Fruit fly (Drosophila melanogaster) whole organism, embryonic: ENCODE results near the gene CG11898.

Experiments
- Ada2b ChIP-seq: fragments of 200-800 bp; sonication (Bioruptor generic); IDR thresholded peaks from 2 replicates; pipeline ENCODE4 v1.3.6; 2022; ENCODE audit warnings: missing biosample characterization, missing genetic modification characterization
- BEAF-32 ChIP-seq: fragments of 200-800 bp; sonication (Bioruptor generic); optimal IDR thresholded peaks from 3 replicates; lab custom pipeline; 2017; ENCODE audit warnings: missing biosample characterization, missing genetic modification characterization, mild to moderate bottlenecking, moderate library complexity, missing genetic modification reagents
- Bdp1 ChIP-seq: fragments of 200-800 bp; sonication (Bioruptor generic); optimal IDR thresholded peaks from 3 replicates; lab custom pipeline; 2016; ENCODE audit warnings: missing biosample characterization, missing genetic modification characterization
- CG10979 ChIP-seq: fragments of 200-800 bp; sonication (Bioruptor generic); optimal IDR thresholded peaks from 2 replicates; lab custom pipeline; 2018; ENCODE audit warnings: missing biosample characterization, mild to moderate bottlenecking, missing genetic modification characterization, moderate library complexity
- CG12236 ChIP-seq: fragments of 200-800 bp; sonication (Bioruptor generic); optimal IDR thresholded peaks from 2 replicates; lab custom pipeline; 2016; ENCODE audit warnings: missing biosample characterization, missing genetic modification characterization
- CG12769 ChIP-seq: fragments of 200-800 bp; sonication (Bioruptor generic); optimal IDR thresholded peaks from 2 replicates; lab custom pipeline; 2019; ENCODE audit warnings: missing biosample characterization, mild to moderate bottlenecking, missing genetic modification characterization, moderate library complexity
- CG13287 ChIP-seq: fragments of 200-800 bp; sonication (Bioruptor generic); IDR thresholded peaks from 2 replicates; pipeline ENCODE4 v1.3.6; 2022; ENCODE audit warnings: missing biosample characterization, missing genetic modification characterization; ENCODE audit not compliant: partially characterized antibody
- CG14667 ChIP-seq: fragments of 200-800 bp; sonication (Bioruptor generic); IDR thresholded peaks from 2 replicates; pipeline ENCODE4 v1.3.6; 2022; ENCODE audit warnings: missing biosample characterization, missing genetic modification characterization
- CG1602 ChIP-seq: fragments of 200-800 bp; sonication (Bioruptor generic); optimal IDR thresholded peaks from 3 replicates; lab custom pipeline; 2016; ENCODE audit warnings: missing biosample characterization, missing genetic modification characterization
- CG16813 ChIP-seq: fragments of 200-800 bp; sonication (Bioruptor generic); IDR thresholded peaks from 3 replicates; pipeline ENCODE4 v1.3.6; 2022; ENCODE audit warnings: missing biosample characterization, missing genetic modification characterization; ENCODE audit not compliant: partially characterized antibody
- CG17612 ChIP-seq: fragments of 200-800 bp; sonication (Bioruptor generic); IDR thresholded peaks from 2 replicates; pipeline ENCODE4 v1.3.6; 2022; ENCODE audit warnings: missing biosample characterization, missing genetic modification characterization
- CG31365 ChIP-seq: fragments of 200-800 bp; sonication (Bioruptor generic); optimal IDR thresholded peaks from 2 replicates; lab custom pipeline; 2018; ENCODE audit warnings: missing biosample characterization, mild to moderate bottlenecking, missing genetic modification characterization
- CG32772 ChIP-seq: fragments of 200-800 bp; sonication (Bioruptor generic); IDR thresholded peaks from 2 replicates; pipeline ENCODE4 v1.3.6; 2022; ENCODE audit warnings: missing biosample characterization, missing genetic modification characterization
- CG33557 ChIP-seq: fragments of 200-800 bp; sonication (Bioruptor generic); optimal IDR thresholded peaks from 2 replicates; lab custom pipeline; 2019; ENCODE audit warnings: missing biosample characterization, mild to moderate bottlenecking, missing genetic modification characterization, moderate library complexity
- CG34376 ChIP-seq: fragments of 200-800 bp; sonication (Bioruptor generic); optimal IDR thresholded peaks from 2 replicates; lab custom pipeline; 2018; ENCODE audit warnings: missing biosample characterization, mild to moderate bottlenecking, missing genetic modification characterization
- CG3995 ChIP-seq: fragments of 200-800 bp; sonication (Bioruptor generic); optimal IDR thresholded peaks from 3 replicates; lab custom pipeline; 2016; ENCODE audit warnings: missing biosample characterization, missing genetic modification characterization
- CG7928 ChIP-seq: fragments of 200-800 bp; sonication (Bioruptor generic); optimal IDR thresholded peaks from 2 replicates; lab custom pipeline; 2017; ENCODE audit warnings: missing biosample characterization, mild to moderate bottlenecking, missing genetic modification characterization
- CoRest ChIP-seq: fragments of 200-800 bp; sonication (Bioruptor generic); optimal IDR thresholded peaks from 3 replicates; lab custom pipeline; 2018; ENCODE audit warnings: missing biosample characterization, mild to moderate bottlenecking, missing genetic modification characterization, moderate library complexity
- Dek ChIP-seq: fragments of 200-800 bp; sonication (Bioruptor generic); optimal IDR thresholded peaks from 3 replicates; lab custom pipeline; 2019; ENCODE audit warnings: missing biosample characterization, mild to moderate bottlenecking, missing genetic modification characterization, moderate library complexity
- Elba2 ChIP-seq: fragments of 200-800 bp; sonication (Bioruptor generic); optimal IDR thresholded peaks from 3 replicates; lab custom pipeline; 2016; ENCODE audit warnings: missing biosample characterization, missing genetic modification characterization
- GATAe ChIP-seq: fragments of 200-800 bp; sonication (Bioruptor generic); conservative IDR thresholded peaks from 2 replicates; pipeline ENCODE4 v1.3.6; 2022; ENCODE audit warnings: missing biosample characterization, missing genetic modification characterization
- HLHmδ ChIP-seq: fragments of 200-800 bp; sonication (Bioruptor generic); optimal IDR thresholded peaks from 2 replicates; lab custom pipeline; 2018; ENCODE audit warnings: missing biosample characterization, mild to moderate bottlenecking, missing genetic modification characterization, moderate library complexity
- Hr39 ChIP-seq: fragments of >200 bp; optimal IDR thresholded peaks from 2 replicates; lab custom pipeline; 2017
- Kr ChIP-seq: fragments of 200-800 bp; sonication (Bioruptor generic); optimal IDR thresholded peaks from 2 replicates; lab custom pipeline; 2017; ENCODE audit warnings: missing biosample characterization, mild to moderate bottlenecking, missing genetic modification characterization
- Neu2 ChIP-seq: fragments of 200-800 bp; sonication (Bioruptor generic); optimal IDR thresholded peaks from 3 replicates; lab custom pipeline; 2016; ENCODE audit warnings: missing biosample characterization, missing genetic modification characterization, borderline replicate concordance
- Oli ChIP-seq: fragments of 200-800 bp; sonication (Bioruptor generic); optimal IDR thresholded peaks from 2 replicates; lab custom pipeline; 2018; ENCODE audit warnings: missing biosample characterization, mild to moderate bottlenecking, missing genetic modification characterization, moderate library complexity
- PHDP ChIP-seq: fragments of 200-800 bp; sonication (Bioruptor generic); optimal IDR thresholded peaks from 3 replicates; lab custom pipeline; 2018; ENCODE audit warnings: missing biosample characterization, mild to moderate bottlenecking, missing genetic modification characterization, moderate library complexity
- Poxn ChIP-seq: fragments of 200-800 bp; sonication (Bioruptor generic); IDR thresholded peaks from 2 replicates; pipeline ENCODE4 v1.3.6; 2022; ENCODE audit warnings: missing biosample characterization, missing genetic modification characterization
- Sox100B ChIP-seq: fragments of 200-800 bp; sonication (Bioruptor generic); optimal IDR thresholded peaks from 3 replicates; lab custom pipeline; 2018; ENCODE audit warnings: missing biosample characterization, mild to moderate bottlenecking, missing genetic modification characterization
- Ssrp ChIP-seq: fragments of 200-800 bp; sonication (Bioruptor generic); optimal IDR thresholded peaks from 2 replicates; lab custom pipeline; 2018; ENCODE audit warnings: missing biosample characterization, mild to moderate bottlenecking, missing genetic modification characterization, moderate library complexity
- Usf ChIP-seq: fragments of 200-800 bp; sonication (Bioruptor generic); optimal IDR thresholded peaks from 2 replicates; lab custom pipeline; 2017; ENCODE audit warnings: missing genotype, missing biosample characterization, missing genetic modification characterization
- bsh ChIP-seq, 2 experiments: fragments of 200-800 bp; sonication (Bioruptor generic); optimal IDR thresholded peaks; 2 replicates each; lab custom pipeline; 2017 to 2018; ENCODE audit warnings: mild to moderate bottlenecking in 2 of 2, missing biosample characterization in 2 of 2, missing genetic modification characterization in 2 of 2, moderate library complexity in 1 of 2
- dati ChIP-seq: fragments of 200-800 bp; sonication (Bioruptor generic); IDR thresholded peaks from 2 replicates; pipeline ENCODE4 v1.3.6; 2022; ENCODE audit warnings: missing biosample characterization, missing genetic modification characterization
- dimm ChIP-seq: fragments of 200-800 bp; sonication (Bioruptor generic); IDR thresholded peaks from 2 replicates; pipeline ENCODE4 v1.3.6; 2022; ENCODE audit warnings: missing biosample characterization, missing genetic modification characterization
- esg ChIP-seq: fragments of 200-800 bp; sonication (Bioruptor generic); conservative IDR thresholded peaks from 2 replicates; pipeline ENCODE4 v1.3.6; 2022; ENCODE audit warnings: missing biosample characterization, missing genetic modification characterization
- fd3F ChIP-seq: fragments of 200-800 bp; sonication (Bioruptor generic); optimal IDR thresholded peaks from 2 replicates; lab custom pipeline; 2018; ENCODE audit warnings: missing biosample characterization, mild to moderate bottlenecking, missing genetic modification characterization, moderate library complexity
- gce ChIP-seq: fragments of 200-800 bp; sonication (Bioruptor generic); IDR thresholded peaks from 3 replicates; pipeline ENCODE4 v1.3.6; 2022; ENCODE audit warnings: missing biosample characterization, missing genetic modification characterization
- ham ChIP-seq: fragments of 200-800 bp; sonication (Bioruptor generic); IDR thresholded peaks from 2 replicates; pipeline ENCODE4 v1.3.6; 2022; ENCODE audit warnings: missing biosample characterization, missing genetic modification characterization
- inv ChIP-seq: fragments of 200-800 bp; sonication (Bioruptor generic); IDR thresholded peaks from 2 replicates; pipeline ENCODE4 v1.3.6; 2022; ENCODE audit warnings: missing biosample characterization, missing genetic modification characterization; ENCODE audit not compliant: partially characterized antibody
- kni ChIP-seq: fragments of 200-800 bp; sonication (Bioruptor generic); optimal IDR thresholded peaks from 3 replicates; lab custom pipeline; 2017; ENCODE audit warnings: mild to moderate bottlenecking, missing biosample characterization, missing genetic modification reagents, missing genetic modification characterization
- lola ChIP-seq, 3 experiments: fragments of >200 bp in 2 of 3; fragments of 200-800 bp in 1 of 3; sonication (Bioruptor generic) in 1 of 3; optimal IDR thresholded peaks; 2 replicates each; lab custom pipeline; 2017 to 2019; ENCODE audit warnings: missing biosample characterization in 3 of 3, missing genetic modification characterization in 3 of 3, mild to moderate bottlenecking in 1 of 3, moderate library complexity in 1 of 3
- ranshi ChIP-seq: fragments of 200-800 bp; sonication (Bioruptor generic); IDR thresholded peaks from 2 replicates; pipeline ENCODE4 v1.3.6; 2022; ENCODE audit warnings: missing biosample characterization, missing genetic modification characterization
- sob ChIP-seq: fragments of 200-800 bp; sonication (Bioruptor generic); IDR thresholded peaks from 2 replicates; pipeline ENCODE4 v1.3.6; 2022; ENCODE audit warnings: missing biosample characterization, missing genetic modification characterization
- sr ChIP-seq: fragments of 200-800 bp; sonication (Bioruptor generic); IDR thresholded peaks from 3 replicates; pipeline ENCODE4 v1.3.6; 2022; ENCODE audit warnings: missing biosample characterization, missing genetic modification characterization
- vvl ChIP-seq: fragments of 200-800 bp; sonication (Bioruptor generic); IDR thresholded peaks from 2 replicates; pipeline ENCODE4 v1.3.6; 2022; ENCODE audit warnings: missing biosample characterization, missing genetic modification characterization
- z ChIP-seq: fragments of 200-800 bp; sonication (Bioruptor generic); IDR thresholded peaks from 3 replicates; pipeline ENCODE4 v1.3.6; 2022; ENCODE audit warnings: missing biosample characterization, missing genetic modification characterization
- zfh2 ChIP-seq: fragments of 200-800 bp; sonication (Bioruptor generic); optimal IDR thresholded peaks from 2 replicates; lab custom pipeline; 2016; ENCODE audit warnings: missing biosample characterization, missing genetic modification characterization

The CG11898 gene

dm6 chr3R:29210542-29211393, 45.3 kb downstream of the CG11898 start (continued):
- TF ChIP-seq Kr = no peak
- TF ChIP-seq CG31365 (tag; lab: Kevin White, UChicago) = no peak
- no peak for TF ChIP-seq sob (GFP tag; lab: Robert Waterston, UW)
- TF ChIP-seq CG12236 (GFP tag; lab: Kevin White, UChicago) = no peak
- no peak for TF ChIP-seq CG13287
- peak; percentile 93 for TF ChIP-seq CG12769 (tag; lab: Kevin White, UChicago)
- no peak for TF ChIP-seq BEAF-32
- TF ChIP-seq CG7928 (GFP tag; lab: Kevin White, UChicago) = no peak
- TF ChIP-seq CG33557 (GFP tag; lab: Kevin White, UChicago) = peak; percentile 7
- TF ChIP-seq Bdp1 (GFP tag; lab: Kevin White, UChicago) = no peak
- no peak for TF ChIP-seq gce (GFP tag; lab: Robert Waterston, UW)
- no peak for TF ChIP-seq CG16813 (GFP tag; lab: Robert Waterston, UW)
- no peak for TF ChIP-seq fd3F (GFP tag; lab: Kevin White, UChicago)
- TF ChIP-seq Ssrp (tag; lab: Kevin White, UChicago) = peak; percentile 10
- no peak for TF ChIP-seq CG14667
- TF ChIP-seq kni (GFP tag; lab: Kevin White, UChicago) = peak; percentile 95
- peak in 1 of 3 experiments; percentile 70 for TF ChIP-seq lola (GFP tag; optimal IDR thresholded peaks at IDR 0.05; lab: Kevin White, UChicago)
- TF ChIP-seq ham (GFP tag; lab: Robert Waterston, UW) = no peak
- no peak for TF ChIP-seq Dek (tag; lab: Kevin White, UChicago)
- no peak for TF ChIP-seq CG1602 (GFP tag; lab: Kevin White, UChicago)
- TF ChIP-seq esg = no peak
- TF ChIP-seq Poxn (GFP tag; lab: Robert Waterston, UW) = no peak
- no peak for TF ChIP-seq CG34376 (GFP tag; lab: Kevin White, UChicago)
- peak; percentile 11 for TF ChIP-seq zfh2 (GFP tag; lab: Kevin White, UChicago)
- no peak for TF ChIP-seq Neu2 (GFP tag; lab: Kevin White, UChicago)
- TF ChIP-seq CG10979 (tag; lab: Kevin White, UChicago) = peak; percentile 37
- TF ChIP-seq CG32772 (GFP tag; lab: Robert Waterston, UW) = peak; percentile 60
- peak; percentile 12 for TF ChIP-seq PHDP (tag; lab: Kevin White, UChicago)
- no peak for TF ChIP-seq sr (GFP tag; lab: Robert Waterston, UW)
- TF ChIP-seq CG3995 (GFP tag; lab: Kevin White, UChicago) = no peak
- no peak for TF ChIP-seq GATAe
- no peak for TF ChIP-seq ranshi (GFP tag; lab: Robert Waterston, UW)
- no peak for TF ChIP-seq Elba2 (GFP tag; lab: Kevin White, UChicago)
- no peak for TF ChIP-seq z
- no peak for TF ChIP-seq inv (GFP tag; lab: Robert Waterston, UW)
- peak; percentile 53 to 54 for TF ChIP-seq bsh (GFP tag; optimal IDR thresholded peaks at IDR 0.05; lab: Kevin White, UChicago)
- no peak for TF ChIP-seq Hr39 (lab: Kevin White, UChicago)
- no peak for TF ChIP-seq vvl (GFP tag; lab: Robert Waterston, UW)
- no peak for TF ChIP-seq dati (GFP tag; lab: Robert Waterston, UW)
- TF ChIP-seq dimm (GFP tag; lab: Robert Waterston, UW) = no peak
- TF ChIP-seq HLHmδ (GFP tag; lab: Kevin White, UChicago) = no peak
- no peak for TF ChIP-seq CG17612 (GFP tag; lab: Robert Waterston, UW)
- TF ChIP-seq Ada2b (GFP tag; lab: Robert Waterston, UW) = no peak
- peak; percentile 6 for TF ChIP-seq Sox100B (GFP tag; lab: Kevin White, UChicago)
- TF ChIP-seq CoRest = peak; percentile 37
- TF ChIP-seq Usf (GFP tag; lab: Kevin White, UChicago) = peak; percentile 4
- TF ChIP-seq Oli (tag; lab: Kevin White, UChicago) = peak; percentile 20
